Worm (Caenorhabditis elegans): ENCODE results near the gene C33H5.2.

DNA sequence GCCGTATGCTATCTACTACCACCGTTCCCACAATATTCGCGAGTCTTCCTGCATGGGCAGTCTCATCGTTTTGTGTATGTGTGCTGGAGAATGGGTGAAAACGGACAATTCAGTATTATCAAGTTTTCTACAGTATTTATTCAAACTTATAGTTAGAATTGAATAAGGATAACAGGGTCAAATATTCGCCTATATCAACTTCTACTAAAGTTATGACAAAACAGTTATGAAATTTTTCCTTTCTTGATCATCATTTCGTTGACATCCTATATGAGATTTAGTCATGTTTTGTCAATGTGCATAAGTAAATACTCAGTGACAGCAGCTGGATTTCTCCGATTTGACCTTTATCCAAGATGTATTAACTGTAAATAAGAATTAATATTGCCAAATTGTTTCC, 46.5 kb downstream of the C33H5.2 start:
- TF ChIP-seq B0310.2 (tag; optimal IDR thresholded peaks at IDR 0.05) = no peak
- no peak for TF ChIP-seq ama-1 (optimal IDR thresholded peaks at IDR 0.05)
- TF ChIP-seq tbx-11 (GFP tag; IDR thresholded peaks at IDR 0.05) = no peak
- TF ChIP-seq tra-4 (tag; optimal IDR thresholded peaks at IDR 0.05) = no peak
- no peak for TF ChIP-seq hnd-1 (tag; optimal IDR thresholded peaks at IDR 0.05)
- no peak for TF ChIP-seq ceh-13 (GFP tag; optimal IDR thresholded peaks at IDR 0.05)
- TF ChIP-seq sea-1 (GFP tag; conservative IDR thresholded peaks at IDR 0.05) = no peak
- TF ChIP-seq flt-1 (GFP tag; IDR thresholded peaks at IDR 0.05) = no peak
- TF ChIP-seq tbx-37 (GFP tag; conservative IDR thresholded peaks at IDR 0.05) = no peak

All from whole organism, early embryonic.